Worm (Caenorhabditis elegans): ENCODE measurements around the gene W03C9.2.

Gene W03C9.2

DNA sequence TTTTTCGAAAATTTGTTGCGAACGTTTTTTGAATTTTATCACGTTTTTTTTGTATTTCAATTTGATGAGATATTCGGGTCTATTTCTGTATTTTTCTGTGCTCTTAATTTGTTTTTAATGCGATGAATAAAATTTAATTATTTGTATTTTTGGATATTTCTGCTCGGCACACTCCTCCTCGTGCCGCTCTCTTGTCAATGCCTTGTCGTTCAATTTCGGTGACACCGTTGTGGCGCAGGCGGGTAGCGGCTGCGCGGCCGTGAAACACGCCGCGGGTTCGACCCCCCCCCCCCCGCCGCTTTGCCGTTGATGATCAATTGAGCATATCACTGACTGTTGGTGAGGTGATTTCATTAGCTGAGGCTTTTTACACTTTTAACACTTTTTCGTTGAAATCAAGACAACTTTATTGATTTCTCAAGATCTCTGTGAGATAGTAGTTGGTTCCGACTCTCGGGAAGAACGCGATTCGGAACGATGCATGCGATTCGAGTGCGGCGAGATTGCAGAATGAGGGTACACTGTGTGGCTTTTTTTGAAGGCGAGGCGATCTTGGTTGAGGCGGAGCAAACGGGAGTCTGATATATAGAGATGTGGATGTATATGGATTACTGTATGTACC lies 1.5 kb upstream of the W03C9.2 start:
- TF ChIP-seq ztf-4 (tag; optimal IDR thresholded peaks at IDR 0.05): no peak
- peak in 1 of 2 experiments; percentile 58 for TF ChIP-seq ztf-11 (tag; optimal IDR thresholded peaks at IDR 0.05)
- peak; percentile 65 for TF ChIP-seq tbx-2 (tag; optimal IDR thresholded peaks at IDR 0.05)
- TF ChIP-seq nhr-47 (tag; optimal IDR thresholded peaks at IDR 0.05): peak; percentile 86
- no peak for TF ChIP-seq unc-62 (GFP tag; optimal IDR thresholded peaks at IDR 0.05)
- no peak for TF ChIP-seq ama-1 (optimal IDR thresholded peaks at IDR 0.05)
- TF ChIP-seq elt-2 (tag; optimal IDR thresholded peaks at IDR 0.05): peak; percentile 5
- TF ChIP-seq pqm-1 (tag; optimal IDR thresholded peaks at IDR 0.05): no peak
- TF ChIP-seq isw-1 (GFP tag; IDR thresholded peaks at IDR 0.05): no peak
- TF ChIP-seq zag-1 (tag; optimal IDR thresholded peaks at IDR 0.05): no peak
- TF ChIP-seq lin-14 (GFP tag; optimal IDR thresholded peaks at IDR 0.05): peak; percentile 66
- no peak for TF ChIP-seq hpl-2 (GFP tag; optimal IDR thresholded peaks at IDR 0.05)
- TF ChIP-seq mef-2 (tag; optimal IDR thresholded peaks at IDR 0.05): peak; percentile 14
- TF ChIP-seq hlh-4 (tag; optimal IDR thresholded peaks at IDR 0.05): no peak
- no peak for TF ChIP-seq egl-27 (tag; optimal IDR thresholded peaks at IDR 0.05)
- peak; percentile 72 for TF ChIP-seq vab-15 (tag; optimal IDR thresholded peaks at IDR 0.05)
- TF ChIP-seq snpc-4 (tag; optimal IDR thresholded peaks at IDR 0.05): peak; percentile 30
- TF ChIP-seq dpl-1 (GFP tag; optimal IDR thresholded peaks at IDR 0.05): peak; percentile 1 to 17 (median 3)
- TF ChIP-seq nhr-20 (tag; optimal IDR thresholded peaks at IDR 0.05): peak; percentile 56
- peak; percentile 20 for TF ChIP-seq C04F5.9 (tag; optimal IDR thresholded peaks at IDR 0.05)
- peak; percentile 59 for TF ChIP-seq lir-3 (tag; optimal IDR thresholded peaks at IDR 0.05; ENCODE audit: poor library complexity)
- TF ChIP-seq C34B4.2 (tag; optimal IDR thresholded peaks at IDR 0.05): no peak
- peak; percentile 81 for TF ChIP-seq dsc-1 (tag; optimal IDR thresholded peaks at IDR 0.05)
- no peak for TF ChIP-seq aly-2 (tag; optimal IDR thresholded peaks at IDR 0.05)
- 0 out of 2 replicates have a peak, but pooled peaks have one; percentile 21 for TF ChIP-seq unc-98 (GFP tag; IDR thresholded peaks at IDR 0.05)
- no peak for TF ChIP-seq nhr-76 (tag; optimal IDR thresholded peaks at IDR 0.05)
- TF ChIP-seq mab-9 (GFP tag; IDR thresholded peaks at IDR 0.05): peak; percentile 39; the same call in 1 of the 2 replicates
- TF ChIP-seq jun-1 (tag; optimal IDR thresholded peaks at IDR 0.05): peak; percentile 64
- peak; percentile 82 for TF ChIP-seq rnt-1 (tag; optimal IDR thresholded peaks at IDR 0.05)
- TF ChIP-seq F16B12.6 (tag; optimal IDR thresholded peaks at IDR 0.05): peak; percentile 45
- TF ChIP-seq lsy-2 (tag; optimal IDR thresholded peaks at IDR 0.05): peak; percentile 53 to 59
- TF ChIP-seq C16A3.4 (tag; optimal IDR thresholded peaks at IDR 0.05): peak; percentile 53
- TF ChIP-seq efl-1 (optimal IDR thresholded peaks at IDR 0.05): peak; percentile 26 to 49
- TF ChIP-seq efl-1 (GFP tag; optimal IDR thresholded peaks at IDR 0.05 in 1 of 2): peak; percentile 46 to 92
- TF ChIP-seq unc-86 (tag; optimal IDR thresholded peaks at IDR 0.05): peak; percentile 44
- TF ChIP-seq mep-1 (tag; optimal IDR thresholded peaks at IDR 0.05): peak; percentile 69
- no peak for TF ChIP-seq nhr-11 (tag; optimal IDR thresholded peaks at IDR 0.05)
- peak; percentile 25 for TF ChIP-seq fkh-10 (GFP tag; optimal IDR thresholded peaks at IDR 0.05)
- TF ChIP-seq unc-30 (tag; optimal IDR thresholded peaks at IDR 0.05): no peak
- peak; percentile 77 for TF ChIP-seq nhr-19 (GFP tag; conservative IDR thresholded peaks at IDR 0.05)
- TF ChIP-seq lin-39 (tag; optimal IDR thresholded peaks at IDR 0.05): peak; percentile 22
- TF ChIP-seq blmp-1 (tag; optimal IDR thresholded peaks at IDR 0.05): no peak
- TF ChIP-seq nhr-77 (tag; optimal IDR thresholded peaks at IDR 0.05): peak; percentile 47
- peak; percentile 65 for TF ChIP-seq irx-1 (tag; optimal IDR thresholded peaks at IDR 0.05)
- TF ChIP-seq lin-15B (tag; optimal IDR thresholded peaks at IDR 0.05): peak; percentile 24
- TF ChIP-seq efl-3 (GFP tag; optimal IDR thresholded peaks at IDR 0.05): no peak
- TF ChIP-seq sptf-1 (tag; optimal IDR thresholded peaks at IDR 0.05): no peak
- peak; percentile 42 for TF ChIP-seq zip-4 (GFP tag; optimal IDR thresholded peaks at IDR 0.05)
- peak; percentile 43 for TF ChIP-seq fos-1 (tag; optimal IDR thresholded peaks at IDR 0.05)
- peak in 2 of 6 experiments; percentile 5 to 21 for TF ChIP-seq elt-3 (tag; optimal IDR thresholded peaks at IDR 0.05)
- peak in 1 of 2 experiments; percentile 2 for TF ChIP-seq mdl-1 (tag; optimal IDR thresholded peaks at IDR 0.05)
- TF ChIP-seq ceh-82 (tag; optimal IDR thresholded peaks at IDR 0.05): peak; percentile 65 to 76 (median 68)
- TF ChIP-seq lin-35 (GFP tag; optimal IDR thresholded peaks at IDR 0.05): peak; percentile 21 to 59
